Worm (Caenorhabditis elegans) whole organism, L1 larva: ENCODE results near the gene cdc-50.B.
"Not testable (repeated sequence)": the region's sequence is repeated elsewhere in the genome, so short reads cannot be mapped to it uniquely, and the experiment has no call there.

Source experiments
- C04F5.9 ChIP-seq: sonication (generic microtip); optimal IDR thresholded peaks from 2 replicates; lab custom pipeline; 2016; ENCODE audit warnings: missing genetic modification characterization, missing compliant biosample characterization
- Y116A8C.19 ChIP-seq: sonication (generic microtip); optimal IDR thresholded peaks from 2 replicates; lab custom pipeline; 2016; ENCODE audit warnings: missing compliant biosample characterization, missing genetic modification characterization, borderline replicate concordance
- blmp-1 ChIP-seq: fragments of 150-350 bp; optimal IDR thresholded peaks from 2 replicates; lab custom pipeline; 2014; ENCODE audit warnings: missing biosample characterization, missing genetic modification characterization
- ceh-63 ChIP-seq: fragments of 200-800 bp; sonication (Bioruptor generic); optimal IDR thresholded peaks from 2 replicates; lab custom pipeline; 2018; ENCODE audit warnings: mild to moderate bottlenecking, missing genetic modification characterization, missing compliant biosample characterization
- ceh-8 ChIP-seq: fragments of 200-800 bp; sonication (Bioruptor generic); optimal IDR thresholded peaks from 2 replicates; lab custom pipeline; 2018; ENCODE audit warnings: mild to moderate bottlenecking, missing genetic modification characterization, moderate library complexity, missing compliant biosample characterization
- ceh-90 ChIP-seq: sonication (generic microtip); optimal IDR thresholded peaks from 2 replicates; lab custom pipeline; 2016; ENCODE audit warnings: missing genetic modification characterization, missing compliant biosample characterization
- ces-1 ChIP-seq: fragments of 150-350 bp; optimal IDR thresholded peaks from 2 replicates; lab custom pipeline; 2014; ENCODE audit warnings: missing biosample characterization, missing genetic modification reagents, missing genetic modification characterization
- dsc-1 ChIP-seq: sonication (generic microtip); optimal IDR thresholded peaks from 2 replicates; lab custom pipeline; 2016; ENCODE audit warnings: mild to moderate bottlenecking, missing genetic modification characterization, missing compliant biosample characterization
- efl-1 ChIP-seq, 4 experiments: fragments of 150-350 bp; optimal IDR thresholded peaks in 3 of 4; peaks in 1 of 4; 1 replicate in 1 of 4; 2 replicates in 3 of 4; lab custom pipeline; 2014; ENCODE audit warnings: missing biosample characterization in 2 of 4, missing genetic modification characterization in 2 of 4, missing genetic modification reagents in 2 of 4
- egl-13 ChIP-seq: sonication (generic microtip); optimal IDR thresholded peaks from 2 replicates; lab custom pipeline; 2016; ENCODE audit warnings: missing genotype, missing genetic modification reagents, missing genetic modification characterization, missing compliant biosample characterization
- egl-27 ChIP-seq, 2 experiments: fragments of 150-350 bp in 1 of 2; sonication (generic microtip); optimal IDR thresholded peaks; 3 replicates each; lab custom pipeline; 2017 to 2018; ENCODE audit warnings: missing biosample characterization in 2 of 2, missing genetic modification characterization in 2 of 2, missing genetic modification reagents in 2 of 2
- hlh-17 ChIP-seq: fragments of 200-800 bp; sonication (Bioruptor generic); optimal IDR thresholded peaks from 2 replicates; lab custom pipeline; 2018; ENCODE audit warnings: missing genetic modification characterization, mild to moderate bottlenecking, missing compliant biosample characterization, moderate library complexity, borderline replicate concordance
- hlh-4 ChIP-seq: sonication (generic microtip); optimal IDR thresholded peaks from 2 replicates; lab custom pipeline; 2016; ENCODE audit warnings: mild to moderate bottlenecking, missing genetic modification characterization, missing compliant biosample characterization
- hpl-2 ChIP-seq: fragments of 150-350 bp; optimal IDR thresholded peaks from 2 replicates; lab custom pipeline; 2014; ENCODE audit warnings: missing biosample characterization, missing genetic modification reagents, missing genetic modification characterization
- lin-35 ChIP-seq, 2 experiments: fragments of 150-350 bp; optimal IDR thresholded peaks; 2 replicates each; lab custom pipeline; 2014; ENCODE audit warnings: missing biosample characterization in 2 of 2, missing genetic modification characterization in 2 of 2, missing genetic modification reagents in 2 of 2
- lir-3 ChIP-seq: sonication (generic microtip); optimal IDR thresholded peaks from 2 replicates; lab custom pipeline; 2016; ENCODE audit warnings: mild to moderate bottlenecking, missing genetic modification characterization, moderate library complexity, missing compliant biosample characterization; ENCODE audit not compliant: poor library complexity
- lsy-2 ChIP-seq, 2 experiments: fragments of 150-350 bp; optimal IDR thresholded peaks; 2 replicates each; lab custom pipeline; 2014; ENCODE audit warnings: missing biosample characterization in 2 of 2, missing genetic modification characterization in 2 of 2
- mdl-1 ChIP-seq, 2 experiments: fragments of 150-350 bp; optimal IDR thresholded peaks; 2 replicates each; lab custom pipeline; 2014 to 2017; ENCODE audit warnings: missing biosample characterization in 2 of 2, missing genetic modification characterization in 2 of 2, inconsistent platforms in 1 of 2
- nhr-11 ChIP-seq: fragments of 150-350 bp; optimal IDR thresholded peaks from 2 replicates; lab custom pipeline; 2014; ENCODE audit warnings: missing biosample characterization, missing genetic modification characterization
- nhr-19 ChIP-seq: fragments of 200-800 bp; sonication (Bioruptor generic); conservative IDR thresholded peaks from 2 replicates; pipeline ENCODE4 v1.3.6; 2022; ENCODE audit warnings: missing genetic modification characterization, missing compliant biosample characterization
- nhr-47 ChIP-seq: sonication (generic microtip); optimal IDR thresholded peaks from 2 replicates; lab custom pipeline; 2016; ENCODE audit warnings: mild to moderate bottlenecking, missing genetic modification characterization, moderate library complexity, missing compliant biosample characterization
- nhr-85 ChIP-seq: sonication (generic microtip); peaks from one replicate; lab custom pipeline; 2016; ENCODE audit warnings: missing genetic modification characterization, inconsistent platforms, missing compliant biosample characterization
- pag-3 ChIP-seq: sonication (generic microtip); optimal IDR thresholded peaks from 2 replicates; lab custom pipeline; 2017; ENCODE audit warnings: missing genetic modification characterization, mild to moderate bottlenecking, missing compliant biosample characterization, antibody characterized with exemption, borderline replicate concordance; ENCODE audit not compliant: insufficient read depth
- tbx-2 ChIP-seq: sonication (generic microtip); optimal IDR thresholded peaks from 2 replicates; lab custom pipeline; 2016; ENCODE audit warnings: missing genetic modification characterization, missing compliant biosample characterization
- tlp-1 ChIP-seq: fragments of 150-350 bp; optimal IDR thresholded peaks from 2 replicates; lab custom pipeline; 2014; ENCODE audit warnings: missing biosample characterization, missing genetic modification characterization
- unc-30 ChIP-seq: sonication (generic microtip); optimal IDR thresholded peaks from 2 replicates; lab custom pipeline; 2017; ENCODE audit warnings: missing biosample characterization, missing genetic modification characterization
- vab-15 ChIP-seq: sonication (generic microtip); optimal IDR thresholded peaks from 2 replicates; lab custom pipeline; 2017; ENCODE audit warnings: missing genotype, mild to moderate bottlenecking, missing genetic modification characterization, missing compliant biosample characterization
- ztf-4 ChIP-seq: fragments of 150-350 bp; optimal IDR thresholded peaks from 2 replicates; lab custom pipeline; 2014; ENCODE audit warnings: missing biosample characterization, missing genetic modification characterization

Gene cdc-50.B

ce11 chrIV:8764567-8764966, at the start of gene cdc-50.B:
Gene cdc-50.B (plus strand): TSS chrIV:8764867.
- TF ChIP-seq ces-1 (GFP tag; lab: Kevin White, UChicago): no peak
- TF ChIP-seq hlh-17: no peak
- peak; percentile 18 for TF ChIP-seq blmp-1 (tag; lab: Kevin White, UChicago)
- TF ChIP-seq nhr-19 (GFP tag; lab: Robert Waterston, UW): no peak

- not testable (repeated sequence) for TF ChIP-seq efl-1 (optimal IDR thresholded peaks at IDR 0.05; lab: Kevin White, UChicago); efl-1 (GFP tag; optimal IDR thresholded peaks at IDR 0.05 in 1 of 2; lab: Kevin White, UChicago); vab-15 (tag; lab: Kevin White, UChicago); dsc-1 (tag; lab: Kevin White, UChicago)
Observed at ce11 chrIV:8715032-8715431, 49.6 kb upstream of the cdc-50.B start, which contains the start of the genes parg-2 and ipla-5. Gene parg-2 (minus strand): TSS chrIV:8715132. Gene ipla-5 (plus strand): TSS chrIV:8715247.

ce11 chrIV:8718153-8718552, 46.5 kb upstream of the cdc-50.B start, which contains the start of gene H23L24.1:
Gene H23L24.1 (plus strand): TSS chrIV:8718453.
- no peak for TF ChIP-seq Y116A8C.19
- no peak for TF ChIP-seq nhr-85 (tag; lab: Kevin White, UChicago)
- no peak for TF ChIP-seq lir-3 (tag; lab: Kevin White, UChicago)
- no peak for TF ChIP-seq lsy-2 (tag; optimal IDR thresholded peaks at IDR 0.05; lab: Kevin White, UChicago)

- TF ChIP-seq vab-15 (tag; lab: Kevin White, UChicago): no peak
- no peak for TF ChIP-seq nhr-47
- no peak for TF ChIP-seq hpl-2 (GFP tag; lab: Kevin White, UChicago)
- TF ChIP-seq nhr-11 (tag; lab: Kevin White, UChicago): no peak
- no peak for TF ChIP-seq egl-27 (tag; optimal IDR thresholded peaks at IDR 0.05; lab: Kevin White, UChicago)
- no peak for TF ChIP-seq pag-3 (tag; lab: Kevin White, UChicago)
- TF ChIP-seq tbx-2: no peak
- TF ChIP-seq ceh-8 (GFP tag; lab: Kevin White, UChicago): no peak
Observed at ce11 chrIV:8722801-8723200, 41.9 kb upstream of the cdc-50.B start.

- no peak for TF ChIP-seq efl-1 (optimal IDR thresholded peaks at IDR 0.05; lab: Kevin White, UChicago)
- TF ChIP-seq efl-1 (GFP tag; optimal IDR thresholded peaks at IDR 0.05 in 1 of 2; lab: Kevin White, UChicago): no peak
- no peak for TF ChIP-seq unc-30
- TF ChIP-seq C04F5.9 (tag; lab: Kevin White, UChicago): no peak
- TF ChIP-seq hlh-4 (tag; lab: Kevin White, UChicago): no peak
- no peak for TF ChIP-seq tlp-1 (tag; lab: Kevin White, UChicago)
- TF ChIP-seq ceh-8 (GFP tag; lab: Kevin White, UChicago): no peak
- TF ChIP-seq mdl-1 (tag; optimal IDR thresholded peaks at IDR 0.05; lab: Kevin White, UChicago): no peak
- no peak for TF ChIP-seq ztf-4 (tag; lab: Kevin White, UChicago)
- no peak for TF ChIP-seq ceh-63 (GFP tag; lab: Kevin White, UChicago)
- no peak for TF ChIP-seq ceh-90
- TF ChIP-seq nhr-85 (tag; lab: Kevin White, UChicago): no peak
- no peak for TF ChIP-seq egl-13 (tag; lab: Kevin White, UChicago)
Observed at ce11 chrIV:8723720-8724119, 40.9 kb upstream of the cdc-50.B start, which contains the start of gene F21D5.9. Gene F21D5.9 (plus strand): TSS chrIV:8724020.

- TF ChIP-seq tlp-1 (tag; lab: Kevin White, UChicago) (no peak), lin-35 (GFP tag; optimal IDR thresholded peaks at IDR 0.05; lab: Kevin White, UChicago) (no peak), efl-1 (optimal IDR thresholded peaks at IDR 0.05; lab: Kevin White, UChicago) (no peak), efl-1 (GFP tag; optimal IDR thresholded peaks at IDR 0.05 in 1 of 2; lab: Kevin White, UChicago) (peak in 1 of 2 experiments; percentile 16)
Observed at ce11 chrIV:8724907-8725306, 39.8 kb upstream of the cdc-50.B start.
